Worm (Caenorhabditis elegans) whole organism, L2 larva: ENCODE data around the gene F38B7.3.

Source experiments
- R02D3.7 ChIP-seq: fragments of 150-350 bp; optimal IDR thresholded peaks from 2 replicates; lab custom pipeline; 2014; ENCODE audit warnings: missing biosample characterization, missing genetic modification characterization
- ceh-82 ChIP-seq: fragments of 150-350 bp; optimal IDR thresholded peaks from 2 replicates; lab custom pipeline; 2014; ENCODE audit warnings: missing biosample characterization, missing genetic modification characterization
- egl-27 ChIP-seq: sonication (generic microtip); optimal IDR thresholded peaks from 3 replicates; lab custom pipeline; 2017; ENCODE audit warnings: missing biosample characterization, missing genetic modification reagents, missing genetic modification characterization
- elt-1 ChIP-seq: fragments of 150-350 bp; optimal IDR thresholded peaks from 2 replicates; lab custom pipeline; 2014; ENCODE audit warnings: missing biosample characterization, missing genetic modification characterization
- lsy-2 ChIP-seq, 2 experiments: fragments of 150-350 bp in 1 of 2; sonication (generic microtip) in 1 of 2; optimal IDR thresholded peaks; 2 replicates each; lab custom pipeline; 2014 to 2017; ENCODE audit warnings: missing biosample characterization in 2 of 2, missing genetic modification characterization in 2 of 2
- mdl-1 ChIP-seq, 2 experiments: fragments of 150-350 bp in 1 of 2; sonication (generic microtip) in 1 of 2; optimal IDR thresholded peaks; 2 replicates each; lab custom pipeline; 2017; ENCODE audit warnings: missing biosample characterization in 2 of 2, missing genetic modification characterization in 2 of 2
- nhr-23 ChIP-seq: fragments of 150-350 bp; optimal IDR thresholded peaks from 2 replicates; lab custom pipeline; 2014; ENCODE audit warnings: missing biosample characterization, missing genetic modification reagents, missing genetic modification characterization
- nhr-25 ChIP-seq: fragments of 150-350 bp; sonication (generic microtip); optimal IDR thresholded peaks from 3 replicates; lab custom pipeline; 2014; ENCODE audit warnings: missing biosample characterization, missing genetic modification characterization
- sma-9 ChIP-seq, 2 experiments: fragments of 150-350 bp in 1 of 2; sonication (generic microtip) in 1 of 2; optimal IDR thresholded peaks; 2 replicates each; lab custom pipeline; 2014 to 2016; ENCODE audit warnings: missing genetic modification characterization in 2 of 2, mild to moderate bottlenecking in 1 of 2, missing biosample characterization in 1 of 2, missing compliant biosample characterization in 1 of 2, missing genetic modification reagents in 1 of 2, moderate library complexity in 1 of 2
- snpc-4 ChIP-seq: fragments of 150-350 bp; optimal IDR thresholded peaks from 2 replicates; lab custom pipeline; 2014; ENCODE audit warnings: missing biosample characterization, missing genetic modification characterization
- unc-62 ChIP-seq: fragments of 150-350 bp; optimal IDR thresholded peaks from 2 replicates; lab custom pipeline; 2014; ENCODE audit warnings: missing biosample characterization, missing genetic modification reagents, missing genetic modification characterization
- zag-1 ChIP-seq: fragments of 150-350 bp; optimal IDR thresholded peaks from 2 replicates; lab custom pipeline; 2014; ENCODE audit warnings: missing biosample characterization, missing genetic modification characterization

DNA sequence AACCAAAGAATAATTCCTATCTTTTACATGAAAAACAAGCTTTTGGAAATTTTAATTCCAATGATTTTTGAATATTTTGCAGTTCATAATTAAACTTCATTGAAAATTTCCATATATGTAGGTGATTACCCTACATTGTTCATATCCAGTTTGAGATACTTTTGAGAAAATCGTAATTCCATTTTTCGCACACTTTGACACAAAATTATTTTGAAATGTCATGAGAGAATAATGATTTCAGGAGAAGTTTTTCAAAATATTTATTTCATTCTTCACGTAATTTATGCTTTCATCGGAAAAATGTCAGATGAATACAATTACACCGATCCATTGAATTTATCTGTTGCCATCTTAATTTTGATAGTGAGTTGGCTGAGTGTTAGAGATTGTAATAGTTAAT, 34.3 kb downstream of the F38B7.3 start, which contains the start of gene srx-88:
- TF ChIP-seq zag-1, result no peak
- TF ChIP-seq lsy-2 (tag; optimal IDR thresholded peaks at IDR 0.05; lab: Kevin White, UChicago), result no peak
- TF ChIP-seq nhr-23, result no peak
- no peak for TF ChIP-seq nhr-25 (tag; lab: Kevin White, UChicago)
- TF ChIP-seq mdl-1 (tag; optimal IDR thresholded peaks at IDR 0.05; lab: Kevin White, UChicago), result no peak
- no peak for TF ChIP-seq snpc-4 (tag; lab: Kevin White, UChicago)
- TF ChIP-seq ceh-82, result no peak
- TF ChIP-seq R02D3.7 (tag; lab: Kevin White, UChicago), result no peak
- TF ChIP-seq egl-27, result no peak
- TF ChIP-seq elt-1 (tag; lab: Kevin White, UChicago), result no peak
- TF ChIP-seq unc-62 (GFP tag; lab: Kevin White, UChicago), result no peak
- TF ChIP-seq sma-9 (GFP tag; optimal IDR thresholded peaks at IDR 0.05; lab: Kevin White, UChicago), result no peak
- no peak for TF ChIP-seq sma-9 (tag; optimal IDR thresholded peaks at IDR 0.05; lab: Kevin White, UChicago)
